Worm (Caenorhabditis elegans) whole organism, L4/young adult: Measurements from ENCODE around the gene bath-31.

Experiments used
- W03F9.2 ChIP-seq: fragments of 150-350 bp; optimal IDR thresholded peaks from 2 replicates; lab custom pipeline; 2014; ENCODE audit warnings: missing biosample characterization, missing genetic modification characterization
- him-1 ChIP-seq: sonication (generic microtip); optimal IDR thresholded peaks from 2 replicates; lab custom pipeline; 2016; ENCODE audit warnings: missing genotype, missing genetic modification reagents, missing genetic modification characterization, missing compliant biosample characterization

DNA sequence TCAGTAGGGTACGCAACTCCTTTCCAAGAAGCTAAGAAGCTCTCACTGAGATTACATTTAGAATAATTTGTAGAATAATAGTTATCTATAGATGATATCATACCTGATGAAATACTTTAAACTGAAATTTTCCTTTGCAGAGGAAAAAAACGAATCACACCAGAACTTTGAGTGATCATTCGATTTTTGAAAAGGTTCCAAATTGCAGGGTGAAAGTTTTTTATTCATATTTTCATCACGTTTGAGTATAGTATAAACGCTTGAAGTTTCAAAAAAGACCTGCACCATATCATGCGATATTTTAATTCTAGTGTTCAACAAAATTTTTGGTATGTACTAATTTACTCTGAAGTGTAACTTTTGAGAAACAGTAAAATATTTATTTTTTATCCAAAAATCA is 17.2 kb upstream of the bath-31 start, which contains the start of gene srh-100:
- TF ChIP-seq W03F9.2 (tag; lab: Kevin White, UChicago) = no peak
- no peak for TF ChIP-seq him-1
